Worm (Caenorhabditis elegans): Measurements from ENCODE around the gene glb-3.

glb-3 gene

ce11 chrV:11182925-11183324, 48.5 kb downstream of the glb-3 start, which contains the start of gene cnc-10:
cnc-10 (plus strand) TSS chrV:11183225.
- TF ChIP-seq Y48G9A.11 (GFP tag; IDR thresholded peaks at IDR 0.05) (no peak), mxl-2 (GFP tag; conservative IDR thresholded peaks at IDR 0.05) (no peak), hlh-11 (tag; optimal IDR thresholded peaks at IDR 0.05) (no peak), nhr-10 (tag; optimal IDR thresholded peaks at IDR 0.05) (no peak), lin-13 (GFP tag; optimal IDR thresholded peaks at IDR 0.05) (no peak), daf-8 (GFP tag; IDR thresholded peaks at IDR 0.05) (no peak), ctbp-1 (GFP tag; IDR thresholded peaks at IDR 0.05) (no peak), lir-3 (tag; optimal IDR thresholded peaks at IDR 0.05) (no peak), lin-1 (GFP tag; IDR thresholded peaks at IDR 0.05) (no peak), ZK546.5 (tag; optimal IDR thresholded peaks at IDR 0.05) (no peak), nhr-28 (tag; optimal IDR thresholded peaks at IDR 0.05) (no peak), gei-8 (GFP tag; optimal IDR thresholded peaks at IDR 0.05) (no peak), daf-19 (GFP tag; conservative IDR thresholded peaks at IDR 0.05) (no peak), nhr-11 (tag; optimal IDR thresholded peaks at IDR 0.05) (no peak), dpl-1 (GFP tag; optimal IDR thresholded peaks at IDR 0.05) (no peak), php-3 (GFP tag; IDR thresholded peaks at IDR 0.05) (no peak), set-16 (GFP tag; IDR thresholded peaks at IDR 0.05) (no peak), unc-62 (GFP tag; optimal IDR thresholded peaks at IDR 0.05 in 1 of 2) (no peak), unc-62 (tag; optimal IDR thresholded peaks at IDR 0.05) (no peak)

All from whole organism, L4 larva.